Worm (Caenorhabditis elegans) whole organism, L1 larva: ENCODE data around the gene orc-2.

Experiments
- C34B4.2 ChIP-seq: sonication (generic microtip); optimal IDR thresholded peaks from 2 replicates; lab custom pipeline; 2017; ENCODE audit warnings: mild to moderate bottlenecking, missing genetic modification characterization, missing compliant biosample characterization
- Y116A8C.19 ChIP-seq: sonication (generic microtip); optimal IDR thresholded peaks from 2 replicates; lab custom pipeline; 2016; ENCODE audit warnings: missing compliant biosample characterization, missing genetic modification characterization, borderline replicate concordance
- aha-1 ChIP-seq: fragments of 150-350 bp; optimal IDR thresholded peaks from 2 replicates; lab custom pipeline; 2014; ENCODE audit warnings: missing biosample characterization, missing genetic modification characterization
- ama-1 ChIP-seq: fragments of 150-350 bp; optimal IDR thresholded peaks from 2 replicates; lab custom pipeline; 2014
- blmp-1 ChIP-seq: fragments of 150-350 bp; optimal IDR thresholded peaks from 2 replicates; lab custom pipeline; 2014; ENCODE audit warnings: missing biosample characterization, missing genetic modification characterization
- ceh-63 ChIP-seq: fragments of 200-800 bp; sonication (Bioruptor generic); optimal IDR thresholded peaks from 2 replicates; lab custom pipeline; 2018; ENCODE audit warnings: mild to moderate bottlenecking, missing genetic modification characterization, missing compliant biosample characterization
- ceh-8 ChIP-seq: fragments of 200-800 bp; sonication (Bioruptor generic); optimal IDR thresholded peaks from 2 replicates; lab custom pipeline; 2018; ENCODE audit warnings: mild to moderate bottlenecking, missing genetic modification characterization, moderate library complexity, missing compliant biosample characterization
- ceh-82 ChIP-seq, 3 experiments: fragments of 150-350 bp in 1 of 3; sonication (generic microtip) in 2 of 3; optimal IDR thresholded peaks; 2 replicates each; lab custom pipeline; 2014 to 2017; ENCODE audit warnings: missing biosample characterization in 3 of 3, missing genetic modification characterization in 3 of 3
- ceh-88 ChIP-seq: fragments of 200-800 bp; sonication (Bioruptor generic); IDR thresholded peaks from 2 replicates; pipeline ENCODE4 v1.3.6; 2022; ENCODE audit warnings: missing genetic modification characterization, missing compliant biosample characterization
- ceh-90 ChIP-seq: sonication (generic microtip); optimal IDR thresholded peaks from 2 replicates; lab custom pipeline; 2016; ENCODE audit warnings: missing genetic modification characterization, missing compliant biosample characterization
- dsc-1 ChIP-seq: sonication (generic microtip); optimal IDR thresholded peaks from 2 replicates; lab custom pipeline; 2016; ENCODE audit warnings: mild to moderate bottlenecking, missing genetic modification characterization, missing compliant biosample characterization
- efl-1 ChIP-seq, 4 experiments: fragments of 150-350 bp; optimal IDR thresholded peaks in 3 of 4; peaks in 1 of 4; 1 replicate in 1 of 4; 2 replicates in 3 of 4; lab custom pipeline; 2014; ENCODE audit warnings: missing biosample characterization in 2 of 4, missing genetic modification characterization in 2 of 4, missing genetic modification reagents in 2 of 4
- efl-3 ChIP-seq: fragments of 200-800 bp; sonication (Bioruptor generic); optimal IDR thresholded peaks from 2 replicates; lab custom pipeline; 2018; ENCODE audit warnings: mild to moderate bottlenecking, missing genetic modification characterization, missing compliant biosample characterization
- egl-27 ChIP-seq, 2 experiments: fragments of 150-350 bp in 1 of 2; sonication (generic microtip); optimal IDR thresholded peaks; 3 replicates each; lab custom pipeline; 2017 to 2018; ENCODE audit warnings: missing biosample characterization in 2 of 2, missing genetic modification characterization in 2 of 2, missing genetic modification reagents in 2 of 2
- elt-2 ChIP-seq: sonication (generic microtip); optimal IDR thresholded peaks from 2 replicates; lab custom pipeline; 2016; ENCODE audit warnings: missing genetic modification characterization, mild to moderate bottlenecking, inconsistent platforms, missing compliant biosample characterization, missing genetic modification reagents
- elt-3 ChIP-seq, 6 experiments: fragments of 150-350 bp in 1 of 6; sonication (generic microtip); optimal IDR thresholded peaks; 2 replicates each; lab custom pipeline; 2017 to 2018; ENCODE audit warnings: missing biosample characterization in 6 of 6, missing genetic modification characterization in 6 of 6, inconsistent platforms in 1 of 6
- ets-5 ChIP-seq: fragments of 200-800 bp; sonication (Bioruptor generic); IDR thresholded peaks from 2 replicates; pipeline ENCODE4 v1.3.6; 2022; ENCODE audit warnings: missing genetic modification characterization, missing compliant biosample characterization
- fkh-8 ChIP-seq: sonication (generic microtip); optimal IDR thresholded peaks from 2 replicates; lab custom pipeline; 2016; ENCODE audit warnings: mild to moderate bottlenecking, missing genetic modification characterization, missing compliant biosample characterization
- fos-1 ChIP-seq: fragments of 150-350 bp; optimal IDR thresholded peaks from 2 replicates; lab custom pipeline; 2014; ENCODE audit warnings: missing biosample characterization, missing genetic modification characterization
- grh-1 ChIP-seq: fragments of 200-800 bp; sonication (Bioruptor generic); IDR thresholded peaks from 2 replicates; pipeline ENCODE4 v1.3.6; 2022; ENCODE audit warnings: missing genetic modification reagents, missing genetic modification characterization, missing compliant biosample characterization
- hlh-17 ChIP-seq: fragments of 200-800 bp; sonication (Bioruptor generic); optimal IDR thresholded peaks from 2 replicates; lab custom pipeline; 2018; ENCODE audit warnings: missing genetic modification characterization, mild to moderate bottlenecking, missing compliant biosample characterization, moderate library complexity, borderline replicate concordance
- hpl-2 ChIP-seq: fragments of 150-350 bp; optimal IDR thresholded peaks from 2 replicates; lab custom pipeline; 2014; ENCODE audit warnings: missing biosample characterization, missing genetic modification reagents, missing genetic modification characterization
- irx-1 ChIP-seq: sonication (generic microtip); optimal IDR thresholded peaks from 2 replicates; lab custom pipeline; 2016; ENCODE audit warnings: missing genetic modification characterization, missing compliant biosample characterization
- jun-1 ChIP-seq: fragments of 150-350 bp; optimal IDR thresholded peaks from 2 replicates; lab custom pipeline; 2014; ENCODE audit warnings: missing biosample characterization, missing genetic modification reagents, missing genetic modification characterization
- lin-13 ChIP-seq: fragments of 150-350 bp; optimal IDR thresholded peaks from 2 replicates; lab custom pipeline; 2014; ENCODE audit warnings: missing biosample characterization, missing genetic modification reagents, missing genetic modification characterization
- lin-14 ChIP-seq: fragments of 200-800 bp; sonication (Bioruptor generic); optimal IDR thresholded peaks from 2 replicates; lab custom pipeline; 2018; ENCODE audit warnings: mild to moderate bottlenecking, missing genetic modification characterization, moderate library complexity, missing compliant biosample characterization
- lin-15B ChIP-seq: fragments of 150-350 bp; sonication (generic microtip); optimal IDR thresholded peaks from 3 replicates; lab custom pipeline; 2014; ENCODE audit warnings: missing biosample characterization, missing genetic modification characterization
- lsy-2 ChIP-seq, 2 experiments: fragments of 150-350 bp; optimal IDR thresholded peaks; 2 replicates each; lab custom pipeline; 2014; ENCODE audit warnings: missing biosample characterization in 2 of 2, missing genetic modification characterization in 2 of 2
- mdl-1 ChIP-seq, 2 experiments: fragments of 150-350 bp; optimal IDR thresholded peaks; 2 replicates each; lab custom pipeline; 2014 to 2017; ENCODE audit warnings: missing biosample characterization in 2 of 2, missing genetic modification characterization in 2 of 2, inconsistent platforms in 1 of 2
- mep-1 ChIP-seq: fragments of 150-350 bp; optimal IDR thresholded peaks from 2 replicates; lab custom pipeline; 2014; ENCODE audit warnings: missing biosample characterization, missing genetic modification characterization
- nhr-11 ChIP-seq: fragments of 150-350 bp; optimal IDR thresholded peaks from 2 replicates; lab custom pipeline; 2014; ENCODE audit warnings: missing biosample characterization, missing genetic modification characterization
- nhr-12 ChIP-seq: sonication (generic microtip); optimal IDR thresholded peaks from 2 replicates; lab custom pipeline; 2017; ENCODE audit warnings: missing biosample characterization, missing genetic modification characterization
- nhr-28 ChIP-seq: fragments of 150-350 bp; optimal IDR thresholded peaks from 2 replicates; lab custom pipeline; 2014; ENCODE audit warnings: missing biosample characterization, missing genetic modification characterization
- nhr-84 ChIP-seq: sonication (generic microtip); optimal IDR thresholded peaks from 2 replicates; lab custom pipeline; 2017; ENCODE audit warnings: missing biosample characterization, missing genetic modification characterization
- nhr-90 ChIP-seq: sonication (generic microtip); optimal IDR thresholded peaks from 2 replicates; lab custom pipeline; 2016; ENCODE audit warnings: mild to moderate bottlenecking, missing genetic modification characterization, missing compliant biosample characterization; ENCODE audit not compliant: poor library complexity
- pag-3 ChIP-seq: sonication (generic microtip); optimal IDR thresholded peaks from 2 replicates; lab custom pipeline; 2017; ENCODE audit warnings: missing genetic modification characterization, mild to moderate bottlenecking, missing compliant biosample characterization, antibody characterized with exemption, borderline replicate concordance; ENCODE audit not compliant: insufficient read depth
- pax-3 ChIP-seq: fragments of 200-800 bp; sonication (Bioruptor generic); optimal IDR thresholded peaks from 2 replicates; lab custom pipeline; 2018; ENCODE audit warnings: mild to moderate bottlenecking, missing genetic modification characterization, moderate library complexity, missing compliant biosample characterization
- pqm-1 ChIP-seq: sonication (generic microtip); optimal IDR thresholded peaks from 3 replicates; lab custom pipeline; 2017; ENCODE audit warnings: missing biosample characterization, missing genetic modification characterization
- rnt-1 ChIP-seq: sonication (generic microtip); optimal IDR thresholded peaks from 2 replicates; lab custom pipeline; 2016; ENCODE audit warnings: mild to moderate bottlenecking, missing genetic modification characterization, moderate library complexity, missing compliant biosample characterization
- skn-1 ChIP-seq: fragments of 150-350 bp; optimal IDR thresholded peaks from 2 replicates; lab custom pipeline; 2014; ENCODE audit warnings: missing biosample characterization, missing genetic modification characterization
- sox-4 ChIP-seq: sonication (generic microtip); optimal IDR thresholded peaks from 2 replicates; lab custom pipeline; 2016; ENCODE audit warnings: missing genetic modification characterization, missing compliant biosample characterization
- sptf-1 ChIP-seq: fragments of 150-350 bp; optimal IDR thresholded peaks from 2 replicates; lab custom pipeline; 2014; ENCODE audit warnings: missing biosample characterization, missing genetic modification characterization
- swsn-7 ChIP-seq: sonication (generic microtip); optimal IDR thresholded peaks from 2 replicates; lab custom pipeline; 2016; ENCODE audit warnings: missing genetic modification characterization, missing compliant biosample characterization
- tlp-1 ChIP-seq: fragments of 150-350 bp; optimal IDR thresholded peaks from 2 replicates; lab custom pipeline; 2014; ENCODE audit warnings: missing biosample characterization, missing genetic modification characterization
- unc-130 ChIP-seq: fragments of 150-350 bp; optimal IDR thresholded peaks from 2 replicates; lab custom pipeline; 2017; ENCODE audit warnings: missing biosample characterization, missing genetic modification characterization, inconsistent platforms
- unc-30 ChIP-seq: sonication (generic microtip); optimal IDR thresholded peaks from 2 replicates; lab custom pipeline; 2017; ENCODE audit warnings: missing biosample characterization, missing genetic modification characterization
- unc-62 ChIP-seq: fragments of 150-350 bp; optimal IDR thresholded peaks from 2 replicates; lab custom pipeline; 2014; ENCODE audit warnings: missing biosample characterization, missing genetic modification reagents, missing genetic modification characterization
- unc-98 ChIP-seq: fragments of 200-800 bp; sonication (Bioruptor generic); IDR thresholded peaks from 2 replicates; pipeline ENCODE4 v1.3.6; 2022; ENCODE audit warnings: missing genetic modification characterization, missing compliant biosample characterization
- xbp-1 ChIP-seq: sonication (generic microtip); optimal IDR thresholded peaks from 2 replicates; lab custom pipeline; 2016; ENCODE audit warnings: missing genetic modification characterization, missing compliant biosample characterization

orc-2 gene

ce11 chrII:10868670-10869246 lies 5.0 kb upstream of the orc-2 start, which contains the start of the genes gmps-1 and cap-2 (continued):
- TF ChIP-seq grh-1 (GFP tag; lab: Robert Waterston, UW) (peak; percentile 95), mdl-1 (tag; optimal IDR thresholded peaks at IDR 0.05; lab: Kevin White, UChicago) (peak in 1 of 2 experiments; percentile 86), hlh-17 (no peak), nhr-28 (tag; lab: Kevin White, UChicago) (no peak), fos-1 (tag; lab: Kevin White, UChicago) (peak; percentile 93), nhr-90 (tag; lab: Kevin White, UChicago) (peak; percentile 96), unc-98 (GFP tag; lab: Robert Waterston, UW) (peak; percentile 67; the same call in 1 of the 2 replicates), pqm-1 (tag; lab: Kevin White, UChicago) (no peak), unc-62 (GFP tag; lab: Kevin White, UChicago) (peak; percentile 78), ceh-8 (GFP tag; lab: Kevin White, UChicago) (peak; percentile 94), pag-3 (no peak), egl-27 (tag; optimal IDR thresholded peaks at IDR 0.05; lab: Kevin White, UChicago) (peak; percentile 31 to 64), nhr-12 (no peak), unc-30 (peak; percentile 49), ceh-63 (GFP tag; lab: Kevin White, UChicago) (no peak), xbp-1 (tag; lab: Kevin White, UChicago) (peak; percentile 96), Y116A8C.19 (no peak), dsc-1 (peak; percentile 98), elt-2 (tag; lab: Kevin White, UChicago) (peak; percentile 87), lin-15B (tag; lab: Kevin White, UChicago) (peak; percentile 81), nhr-84 (tag; lab: Kevin White, UChicago) (peak; percentile 28), lin-14 (GFP tag; lab: Kevin White, UChicago) (peak; percentile 96), blmp-1 (tag; lab: Kevin White, UChicago) (peak; percentile 81), unc-130 (tag; lab: Kevin White, UChicago) (peak; percentile 89), aha-1 (tag; lab: Kevin White, UChicago) (peak; percentile 85), pax-3 (tag; lab: Kevin White, UChicago) (peak; percentile 94), skn-1 (tag; lab: Kevin White, UChicago) (peak; percentile 96), swsn-7 (tag; lab: Kevin White, UChicago) (peak; percentile 98), ets-5 (GFP tag; lab: Robert Waterston, UW) (no peak), nhr-11 (tag; lab: Kevin White, UChicago) (peak; percentile 92), ama-1 (lab: Kevin White, UChicago) (peak; percentile 78), sox-4 (tag; lab: Kevin White, UChicago) (peak; percentile 91), hpl-2 (peak; percentile 91), rnt-1 (tag; lab: Kevin White, UChicago) (peak; percentile 98), tlp-1 (tag; lab: Kevin White, UChicago) (no peak), mep-1 (peak; percentile 94), fkh-8 (tag; lab: Kevin White, UChicago) (peak; percentile 96), irx-1 (peak; percentile 97), elt-3 (tag; optimal IDR thresholded peaks at IDR 0.05; lab: Kevin White, UChicago) (peak in 4 of 6 experiments; percentile 23 to 86 (median 46)), lsy-2 (tag; optimal IDR thresholded peaks at IDR 0.05; lab: Kevin White, UChicago) (peak; percentile 100), efl-1 (optimal IDR thresholded peaks at IDR 0.05; lab: Kevin White, UChicago) (peak; percentile 95 to 97), efl-1 (GFP tag; optimal IDR thresholded peaks at IDR 0.05 in 1 of 2; lab: Kevin White, UChicago) (peak; percentile 83 to 99), ceh-90 (peak; percentile 76), jun-1 (tag; lab: Kevin White, UChicago) (peak; percentile 95), C34B4.2 (tag; lab: Kevin White, UChicago) (peak; percentile 88), efl-3 (GFP tag; lab: Kevin White, UChicago) (peak; percentile 92), lin-13 (GFP tag; lab: Kevin White, UChicago) (peak; percentile 95), ceh-82 (tag; optimal IDR thresholded peaks at IDR 0.05; lab: Kevin White, UChicago) (peak; percentile 96 to 99 (median 98)), sptf-1 (tag; lab: Kevin White, UChicago) (no peak), ceh-88 (GFP tag; lab: Robert Waterston, UW) (peak; percentile 92)
